Fruit fly (Drosophila melanogaster) whole organism, embryonic: ENCODE data around the gene CG7879.

Experiments used
- CG13287 ChIP-seq: fragments of 200-800 bp; sonication (Bioruptor generic); IDR thresholded peaks from 2 replicates; pipeline ENCODE4 v1.3.6; 2022; ENCODE audit warnings: missing biosample characterization, missing genetic modification characterization; ENCODE audit not compliant: partially characterized antibody
- CG17361 ChIP-seq: fragments of 200-800 bp; sonication (Bioruptor generic); IDR thresholded peaks from 3 replicates; pipeline ENCODE4 v1.3.6; 2022; ENCODE audit warnings: missing biosample characterization, missing genetic modification characterization
- CG17912 ChIP-seq: fragments of 200-800 bp; sonication (Bioruptor generic); optimal IDR thresholded peaks from 2 replicates; lab custom pipeline; 2018; ENCODE audit warnings: missing biosample characterization, mild to moderate bottlenecking, missing genetic modification characterization
- CG2116 ChIP-seq: fragments of 200-800 bp; sonication (Bioruptor generic); optimal IDR thresholded peaks from 3 replicates; lab custom pipeline; 2018; ENCODE audit warnings: missing biosample characterization, mild to moderate bottlenecking, missing genetic modification characterization
- CG31224 ChIP-seq: fragments of 200-800 bp; sonication (Bioruptor generic); IDR thresholded peaks from 2 replicates; pipeline ENCODE4 v1.3.6; 2022; ENCODE audit warnings: missing biosample characterization, missing genetic modification characterization
- CG31441 ChIP-seq: fragments of 200-800 bp; sonication (Bioruptor generic); IDR thresholded peaks from 2 replicates; pipeline ENCODE4 v1.3.6; 2022; ENCODE audit warnings: missing biosample characterization, missing genetic modification characterization
- CG33557 ChIP-seq: fragments of 200-800 bp; sonication (Bioruptor generic); optimal IDR thresholded peaks from 2 replicates; lab custom pipeline; 2019; ENCODE audit warnings: missing biosample characterization, mild to moderate bottlenecking, missing genetic modification characterization, moderate library complexity
- CG34224 ChIP-seq: fragments of 200-800 bp; sonication (Bioruptor generic); IDR thresholded peaks from 3 replicates; pipeline ENCODE4 v1.3.6; 2022; ENCODE audit warnings: missing biosample characterization, missing genetic modification characterization; ENCODE audit not compliant: partially characterized antibody
- CG4424 ChIP-seq: fragments of 200-800 bp; sonication (Bioruptor generic); optimal IDR thresholded peaks from 3 replicates; lab custom pipeline; 2016; ENCODE audit warnings: missing biosample characterization, missing genetic modification characterization
- CG4854 ChIP-seq: fragments of 200-800 bp; sonication (Bioruptor generic); optimal IDR thresholded peaks from 2 replicates; lab custom pipeline; 2016; ENCODE audit warnings: missing biosample characterization, missing genetic modification characterization, inconsistent platforms
- CG5180 ChIP-seq: fragments of 200-800 bp; sonication (Bioruptor generic); optimal IDR thresholded peaks from 3 replicates; lab custom pipeline; 2017; ENCODE audit warnings: missing biosample characterization, missing genetic modification characterization, mild to moderate bottlenecking, moderate library complexity, missing genetic modification reagents
- CG5953 ChIP-seq: fragments of 200-800 bp; sonication (Bioruptor generic); IDR thresholded peaks from 2 replicates; pipeline ENCODE4 v1.3.6; 2022; ENCODE audit warnings: missing biosample characterization, missing genetic modification characterization
- CG6654 ChIP-seq: fragments of 200-800 bp; sonication (Bioruptor generic); optimal IDR thresholded peaks from 2 replicates; lab custom pipeline; 2017; ENCODE audit warnings: missing biosample characterization, mild to moderate bottlenecking, missing genetic modification characterization
- CG6813 ChIP-seq: fragments of 200-800 bp; sonication (Bioruptor generic); optimal IDR thresholded peaks from 2 replicates; lab custom pipeline; 2017; ENCODE audit warnings: missing biosample characterization, missing genetic modification characterization, mild to moderate bottlenecking, moderate library complexity, missing genetic modification reagents
- CG8281 ChIP-seq: fragments of 200-800 bp; sonication (Bioruptor generic); optimal IDR thresholded peaks from 2 replicates; lab custom pipeline; 2018; ENCODE audit warnings: missing biosample characterization, mild to moderate bottlenecking, missing genetic modification characterization, moderate library complexity
- CG9727 ChIP-seq: fragments of 200-800 bp; sonication (Bioruptor generic); optimal IDR thresholded peaks from 3 replicates; lab custom pipeline; 2017; ENCODE audit warnings: missing biosample characterization, mild to moderate bottlenecking, missing genetic modification characterization
- CG9876 ChIP-seq: fragments of 200-800 bp; sonication (Bioruptor generic); optimal IDR thresholded peaks from 2 replicates; lab custom pipeline; 2016; ENCODE audit warnings: missing biosample characterization, missing genetic modification characterization
- Dbx ChIP-seq: fragments of 200-800 bp; sonication (Bioruptor generic); IDR thresholded peaks from 3 replicates; pipeline ENCODE4 v1.3.6; 2022; ENCODE audit warnings: missing biosample characterization, missing genetic modification characterization
- Dek ChIP-seq: fragments of 200-800 bp; sonication (Bioruptor generic); optimal IDR thresholded peaks from 3 replicates; lab custom pipeline; 2019; ENCODE audit warnings: missing biosample characterization, mild to moderate bottlenecking, missing genetic modification characterization, moderate library complexity
- Ets65A ChIP-seq: fragments of 200-800 bp; sonication (Bioruptor generic); peaks from one replicate; lab custom pipeline; 2016; ENCODE audit warnings: missing biosample characterization, missing genetic modification characterization
- Fer2 ChIP-seq: fragments of 200-800 bp; sonication (Bioruptor generic); optimal IDR thresholded peaks from 2 replicates; lab custom pipeline; 2018; ENCODE audit warnings: missing biosample characterization, mild to moderate bottlenecking, missing genetic modification characterization, moderate library complexity
- H15 ChIP-seq: fragments of 200-800 bp; sonication (Bioruptor generic); IDR thresholded peaks from 3 replicates; pipeline ENCODE4 v1.3.6; 2022; ENCODE audit warnings: missing biosample characterization, missing genetic modification characterization
- HmgD ChIP-seq: fragments of 200-800 bp; sonication (Bioruptor generic); optimal IDR thresholded peaks from 3 replicates; lab custom pipeline; 2016; ENCODE audit warnings: missing biosample characterization, missing genetic modification characterization
- Hr3 ChIP-seq: fragments of 200-800 bp; sonication (Bioruptor generic); optimal IDR thresholded peaks from 3 replicates; lab custom pipeline; 2016; ENCODE audit warnings: missing biosample characterization, missing genetic modification characterization
- Nf-YB ChIP-seq: fragments of 200-800 bp; sonication (Bioruptor generic); optimal IDR thresholded peaks from 3 replicates; lab custom pipeline; 2019; ENCODE audit warnings: missing biosample characterization, mild to moderate bottlenecking, missing genetic modification characterization, moderate library complexity
- Sox100B ChIP-seq: fragments of 200-800 bp; sonication (Bioruptor generic); optimal IDR thresholded peaks from 3 replicates; lab custom pipeline; 2018; ENCODE audit warnings: missing biosample characterization, mild to moderate bottlenecking, missing genetic modification characterization
- Ssrp ChIP-seq: fragments of 200-800 bp; sonication (Bioruptor generic); optimal IDR thresholded peaks from 2 replicates; lab custom pipeline; 2018; ENCODE audit warnings: missing biosample characterization, mild to moderate bottlenecking, missing genetic modification characterization, moderate library complexity
- Stat92E ChIP-seq, 3 experiments: fragments of >200 bp in 2 of 3; fragments of 200-800 bp in 1 of 3; sonication (Bioruptor generic) in 1 of 3; optimal IDR thresholded peaks; 2 replicates each; lab custom pipeline; 2017 to 2019; ENCODE audit warnings: missing biosample characterization in 3 of 3, missing genetic modification characterization in 3 of 3, mild to moderate bottlenecking in 1 of 3, moderate library complexity in 1 of 3
- TFAM ChIP-seq: fragments of 200-800 bp; sonication (Bioruptor generic); optimal IDR thresholded peaks from 2 replicates; lab custom pipeline; 2017; ENCODE audit warnings: missing biosample characterization, missing genetic modification characterization, inconsistent platforms
- Usf ChIP-seq: fragments of 200-800 bp; sonication (Bioruptor generic); optimal IDR thresholded peaks from 2 replicates; lab custom pipeline; 2017; ENCODE audit warnings: missing genotype, missing biosample characterization, missing genetic modification characterization
- abd-A ChIP-seq: fragments of 200-800 bp; sonication (Bioruptor generic); optimal IDR thresholded peaks from 3 replicates; lab custom pipeline; 2019; ENCODE audit warnings: missing biosample characterization, mild to moderate bottlenecking, missing genetic modification characterization, moderate library complexity
- cad ChIP-seq: fragments of >200 bp; optimal IDR thresholded peaks from 2 replicates; lab custom pipeline; 2017; ENCODE audit warnings: missing biosample characterization, missing genetic modification characterization
- ci ChIP-seq: fragments of 200-800 bp; sonication (Bioruptor generic); IDR thresholded peaks from 3 replicates; pipeline ENCODE4 v1.3.6; 2022; ENCODE audit warnings: missing biosample characterization, missing genetic modification characterization
- cwo ChIP-seq: fragments of 200-800 bp; sonication (Bioruptor generic); optimal IDR thresholded peaks from 3 replicates; lab custom pipeline; 2017; ENCODE audit warnings: missing biosample characterization, missing genetic modification characterization, mild to moderate bottlenecking, moderate library complexity, missing genetic modification reagents
- fd3F ChIP-seq: fragments of 200-800 bp; sonication (Bioruptor generic); optimal IDR thresholded peaks from 2 replicates; lab custom pipeline; 2018; ENCODE audit warnings: missing biosample characterization, mild to moderate bottlenecking, missing genetic modification characterization, moderate library complexity
- gcm ChIP-seq: fragments of 200-800 bp; sonication (Bioruptor generic); optimal IDR thresholded peaks from 2 replicates; lab custom pipeline; 2019; ENCODE audit warnings: missing biosample characterization, mild to moderate bottlenecking, missing genetic modification characterization, moderate library complexity
- gsb ChIP-seq: fragments of 200-800 bp; sonication (Bioruptor generic); IDR thresholded peaks from 2 replicates; pipeline ENCODE4 v1.3.6; 2022; ENCODE audit warnings: missing biosample characterization, missing genetic modification characterization
- hkb ChIP-seq, 2 experiments: fragments of 200-800 bp in 1 of 2; fragments of >200 bp in 1 of 2; sonication (Bioruptor generic) in 1 of 2; IDR thresholded peaks in 1 of 2; optimal IDR thresholded peaks in 1 of 2; 2 replicates each; pipeline versions ENCODE4 v1.3.6 to Lab custom; 2017 to 2022; ENCODE audit warnings: missing biosample characterization in 1 of 2, missing genetic modification characterization in 1 of 2
- ind ChIP-seq: fragments of 200-800 bp; sonication (Bioruptor generic); optimal IDR thresholded peaks from 3 replicates; lab custom pipeline; 2016; ENCODE audit warnings: missing biosample characterization, missing genetic modification characterization
- jing ChIP-seq: fragments of 200-800 bp; sonication (Bioruptor generic); optimal IDR thresholded peaks from 2 replicates; lab custom pipeline; 2018; ENCODE audit warnings: missing biosample characterization, mild to moderate bottlenecking, missing genetic modification characterization
- p53 ChIP-seq: fragments of 200-800 bp; sonication (Bioruptor generic); optimal IDR thresholded peaks from 2 replicates; lab custom pipeline; 2016; ENCODE audit warnings: missing biosample characterization, missing genetic modification characterization
- peb ChIP-seq: fragments of 200-800 bp; sonication (Bioruptor generic); IDR thresholded peaks from 2 replicates; pipeline ENCODE4 v1.3.6; 2022; ENCODE audit warnings: missing biosample characterization, missing genetic modification characterization
- pho ChIP-seq: fragments of 200-800 bp; sonication (Bioruptor generic); optimal IDR thresholded peaks from 2 replicates; lab custom pipeline; 2016; ENCODE audit warnings: missing biosample characterization, missing genetic modification characterization
- sob ChIP-seq: fragments of 200-800 bp; sonication (Bioruptor generic); IDR thresholded peaks from 2 replicates; pipeline ENCODE4 v1.3.6; 2022; ENCODE audit warnings: missing biosample characterization, missing genetic modification characterization
- twi ChIP-seq: fragments of 200-800 bp; optimal IDR thresholded peaks from 2 replicates; lab custom pipeline; 2019; ENCODE audit warnings: missing biosample characterization, mild to moderate bottlenecking, missing genetic modification characterization, moderate library complexity
- tx ChIP-seq: fragments of 200-800 bp; sonication (Bioruptor generic); optimal IDR thresholded peaks from 2 replicates; lab custom pipeline; 2016; ENCODE audit warnings: missing biosample characterization, missing genetic modification characterization
- vnd ChIP-seq: fragments of 200-800 bp; sonication (Bioruptor generic); IDR thresholded peaks from 3 replicates; pipeline ENCODE4 v1.3.6; 2022; ENCODE audit warnings: missing biosample characterization, missing genetic modification characterization; ENCODE audit not compliant: partially characterized antibody
- wor ChIP-seq: fragments of 200-800 bp; sonication (Bioruptor generic); IDR thresholded peaks from 2 replicates; pipeline ENCODE4 v1.3.6; 2022; ENCODE audit warnings: missing biosample characterization, missing genetic modification characterization
- zf30C ChIP-seq: fragments of 200-800 bp; sonication (Bioruptor generic); optimal IDR thresholded peaks from 3 replicates; lab custom pipeline; 2018; ENCODE audit warnings: missing biosample characterization, mild to moderate bottlenecking, missing genetic modification characterization

The CG7879 gene

DNA sequence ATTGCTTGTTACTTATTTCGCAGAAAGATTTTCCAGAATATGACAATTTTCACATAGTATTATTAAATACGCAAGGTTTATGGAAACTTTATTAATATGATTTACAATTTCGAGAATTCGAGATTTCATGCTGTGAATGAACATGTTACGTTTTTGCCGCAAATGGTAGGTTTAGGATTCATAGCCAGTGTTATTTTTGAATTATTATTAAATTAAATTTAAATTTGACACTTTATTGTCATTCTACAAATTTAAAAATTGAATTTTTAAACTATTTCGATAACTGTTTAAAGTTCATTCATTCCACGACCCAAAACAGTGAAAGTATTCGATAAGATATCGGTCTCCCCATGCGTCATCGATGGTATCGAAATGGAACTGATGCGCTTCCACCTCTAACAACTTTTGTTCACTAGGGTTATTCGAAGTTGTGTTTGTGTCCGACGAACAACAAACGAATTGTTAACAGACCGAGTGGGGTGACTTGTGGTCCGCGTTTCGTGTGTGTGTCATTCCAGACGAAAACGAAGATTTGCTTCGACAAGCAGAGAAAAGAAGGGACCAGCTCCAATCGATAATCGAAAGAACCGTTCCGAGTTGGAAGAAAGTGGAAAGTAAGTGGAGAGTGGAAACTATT, 22.6 kb downstream of the CG7879 start, which contains the start of the genes CG32313 and Pcyt1 (continued):
- TF ChIP-seq HmgD (GFP tag; lab: Kevin White, UChicago) (peak; percentile 49), abd-A (tag; lab: Kevin White, UChicago) (no peak), ci (peak; percentile 56; the same call in 1 of the 3 replicates), Ssrp (tag; lab: Kevin White, UChicago) (no peak), CG31224 (GFP tag; lab: Robert Waterston, UW) (no peak), Hr3 (GFP tag; lab: Kevin White, UChicago) (no peak), CG9727 (GFP tag; lab: Kevin White, UChicago) (no peak), p53 (GFP tag; lab: Kevin White, UChicago) (no peak), CG4854 (no peak), gcm (GFP tag; lab: Kevin White, UChicago) (peak; percentile 84), fd3F (no peak), Fer2 (tag; lab: Kevin White, UChicago) (no peak), zf30C (GFP tag; lab: Kevin White, UChicago) (no peak), CG6813 (GFP tag; lab: Kevin White, UChicago) (no peak), hkb (optimal IDR thresholded peaks at IDR 0.05; lab: Kevin White, UChicago) (no peak), hkb (GFP tag; IDR thresholded peaks at IDR 0.05; lab: Robert Waterston, UW) (0 out of 2 replicates have a peak, but pooled peaks have one; percentile 24), jing (GFP tag; lab: Kevin White, UChicago) (no peak), Dek (tag; lab: Kevin White, UChicago) (peak; percentile 58), Stat92E (GFP tag; optimal IDR thresholded peaks at IDR 0.05; lab: Kevin White, UChicago) (no peak), peb (GFP tag; lab: Robert Waterston, UW) (no peak), wor (GFP tag; lab: Robert Waterston, UW) (no peak), CG33557 (GFP tag; lab: Kevin White, UChicago) (no peak), Nf-YB (no peak), Usf (no peak), cad (GFP tag; lab: Kevin White, UChicago) (no peak), H15 (GFP tag; lab: Robert Waterston, UW) (no peak), CG13287 (GFP tag; lab: Robert Waterston, UW) (peak; percentile 91), CG17912 (GFP tag; lab: Kevin White, UChicago) (peak; percentile 63), CG5180 (GFP tag; lab: Kevin White, UChicago) (peak; percentile 27), TFAM (no peak), CG4424 (GFP tag; lab: Kevin White, UChicago) (peak; percentile 6), sob (GFP tag; lab: Robert Waterston, UW) (no peak), pho (no peak), Dbx (GFP tag; lab: Robert Waterston, UW) (peak; percentile 63; the same call in 2 of the 3 replicates), Ets65A (GFP tag; lab: Kevin White, UChicago) (no peak), gsb (no peak), ind (GFP tag; lab: Kevin White, UChicago) (no peak), Sox100B (no peak), tx (GFP tag; lab: Kevin White, UChicago) (no peak), CG31441 (GFP tag; lab: Robert Waterston, UW) (peak; percentile 28; the same call in 1 of the 2 replicates), CG17361 (GFP tag; lab: Robert Waterston, UW) (no peak), twi (tag; lab: Kevin White, UChicago) (no peak), CG5953 (GFP tag; lab: Robert Waterston, UW) (no peak), CG34224 (GFP tag; lab: Robert Waterston, UW) (peak; percentile 87), vnd (peak; percentile 79), CG2116 (GFP tag; lab: Kevin White, UChicago) (peak; percentile 86), CG8281 (no peak), cwo (GFP tag; lab: Kevin White, UChicago) (no peak), CG6654 (GFP tag; lab: Kevin White, UChicago) (no peak), CG9876 (no peak)
